Fruit fly (Drosophila melanogaster) whole organism, prepupa: ENCODE data around the gene Atg1.

Source experiments
- CG10669 ChIP-seq: fragments of 200-800 bp; sonication (Bioruptor generic); optimal IDR thresholded peaks from 3 replicates; lab custom pipeline; 2018; ENCODE audit warnings: missing biosample characterization, mild to moderate bottlenecking, missing genetic modification characterization, moderate library complexity
- CG11294 ChIP-seq: fragments of 200-800 bp; sonication (Bioruptor generic); IDR thresholded peaks from 2 replicates; pipeline ENCODE4 v1.3.6; 2022; ENCODE audit warnings: missing biosample characterization, missing genetic modification characterization
- CG11762 ChIP-seq: fragments of 200-800 bp; sonication (Bioruptor generic); optimal IDR thresholded peaks from 3 replicates; lab custom pipeline; 2016; ENCODE audit warnings: missing biosample characterization, missing genetic modification characterization; ENCODE audit not compliant: insufficient read depth
- CG15336 ChIP-seq: fragments of 200-800 bp; sonication (Bioruptor generic); IDR thresholded peaks from 2 replicates; pipeline ENCODE4 v1.3.6; 2022; ENCODE audit warnings: missing biosample characterization, missing genetic modification characterization
- CG1621 ChIP-seq: fragments of 200-800 bp; sonication (Bioruptor generic); optimal IDR thresholded peaks from 3 replicates; lab custom pipeline; 2018; ENCODE audit warnings: missing biosample characterization, mild to moderate bottlenecking, missing genetic modification characterization
- CG16779 ChIP-seq: fragments of 200-800 bp; sonication (Bioruptor generic); optimal IDR thresholded peaks from 3 replicates; lab custom pipeline; 2017; ENCODE audit warnings: missing biosample characterization, mild to moderate bottlenecking, missing genetic modification characterization
- CG3032 ChIP-seq: fragments of 200-800 bp; optimal IDR thresholded peaks from 2 replicates; lab custom pipeline; 2019; ENCODE audit warnings: missing biosample characterization, mild to moderate bottlenecking, missing genetic modification characterization, moderate library complexity
- CG32006 ChIP-seq: fragments of 200-800 bp; sonication (Bioruptor generic); optimal IDR thresholded peaks from 3 replicates; lab custom pipeline; 2017; ENCODE audit warnings: missing biosample characterization, mild to moderate bottlenecking, missing genetic modification characterization
- CG34406 ChIP-seq: fragments of 200-800 bp; sonication (Bioruptor generic); optimal IDR thresholded peaks from 3 replicates; lab custom pipeline; 2016; ENCODE audit warnings: missing biosample characterization, missing genetic modification characterization
- CG3919 ChIP-seq: fragments of 200-800 bp; sonication (Bioruptor generic); optimal IDR thresholded peaks from 3 replicates; lab custom pipeline; 2016; ENCODE audit warnings: missing biosample characterization, missing genetic modification characterization
- CG4318 ChIP-seq: fragments of 200-800 bp; sonication (Bioruptor generic); optimal IDR thresholded peaks from 3 replicates; lab custom pipeline; 2017; ENCODE audit warnings: missing biosample characterization, mild to moderate bottlenecking, missing genetic modification characterization
- CG6163 ChIP-seq: fragments of 200-800 bp; sonication (Bioruptor generic); IDR thresholded peaks from 3 replicates; pipeline ENCODE4 v1.3.6; 2022; ENCODE audit warnings: missing biosample characterization, missing genetic modification characterization
- CG6276 ChIP-seq: fragments of 200-800 bp; sonication (Bioruptor generic); optimal IDR thresholded peaks from 2 replicates; lab custom pipeline; 2017; ENCODE audit warnings: missing biosample characterization, mild to moderate bottlenecking, missing genetic modification characterization
- CG6854 ChIP-seq: fragments of 200-800 bp; sonication (Bioruptor generic); optimal IDR thresholded peaks from 2 replicates; lab custom pipeline; 2017; ENCODE audit warnings: missing biosample characterization, mild to moderate bottlenecking, missing genetic modification characterization
- CG7368 ChIP-seq: fragments of 200-800 bp; sonication (Bioruptor generic); optimal IDR thresholded peaks from 3 replicates; lab custom pipeline; 2016; ENCODE audit warnings: missing biosample characterization, missing genetic modification characterization
- CG9139 ChIP-seq: fragments of 200-800 bp; sonication (Bioruptor generic); optimal IDR thresholded peaks from 3 replicates; lab custom pipeline; 2017; ENCODE audit warnings: missing biosample characterization, mild to moderate bottlenecking, missing genetic modification characterization
- Eip75B ChIP-seq: fragments of 200-800 bp; sonication (Bioruptor generic); optimal IDR thresholded peaks from 3 replicates; lab custom pipeline; 2016; ENCODE audit warnings: missing biosample characterization, missing genetic modification characterization
- Eip78C ChIP-seq: fragments of 200-800 bp; sonication (Bioruptor generic); peaks from one replicate; lab custom pipeline; 2016; ENCODE audit warnings: missing biosample characterization, missing genetic modification characterization
- Eip93F ChIP-seq: fragments of 200-800 bp; sonication (Bioruptor generic); optimal IDR thresholded peaks from 2 replicates; lab custom pipeline; 2016; ENCODE audit warnings: missing biosample characterization, mild to moderate bottlenecking, missing genetic modification characterization
- Ets21C ChIP-seq: fragments of 200-800 bp; sonication (Bioruptor generic); optimal IDR thresholded peaks from 3 replicates; lab custom pipeline; 2016; ENCODE audit warnings: missing biosample characterization, missing genetic modification characterization
- Ets96B ChIP-seq: fragments of 200-800 bp; optimal IDR thresholded peaks from 2 replicates; lab custom pipeline; 2019; ENCODE audit warnings: missing biosample characterization, mild to moderate bottlenecking, missing genetic modification characterization, moderate library complexity
- Lpt ChIP-seq: fragments of 200-800 bp; sonication (Bioruptor generic); optimal IDR thresholded peaks from 3 replicates; lab custom pipeline; 2016; ENCODE audit warnings: missing biosample characterization, missing genetic modification characterization
- Met ChIP-seq: fragments of 200-800 bp; sonication (Bioruptor generic); optimal IDR thresholded peaks from 3 replicates; lab custom pipeline; 2016; ENCODE audit warnings: missing biosample characterization, missing genetic modification characterization
- OdsH ChIP-seq: fragments of 200-800 bp; sonication (Bioruptor generic); optimal IDR thresholded peaks from 3 replicates; lab custom pipeline; 2016; ENCODE audit warnings: missing biosample characterization, missing genetic modification characterization
- Smox ChIP-seq: fragments of 200-800 bp; sonication (Bioruptor generic); optimal IDR thresholded peaks from 3 replicates; lab custom pipeline; 2016; ENCODE audit warnings: missing biosample characterization, missing genetic modification characterization
- Sox102F ChIP-seq: fragments of 200-800 bp; sonication (Bioruptor generic); optimal IDR thresholded peaks from 2 replicates; lab custom pipeline; 2016; ENCODE audit warnings: missing biosample characterization, mild to moderate bottlenecking, missing genetic modification characterization
- dac ChIP-seq: fragments of 200-800 bp; sonication (Bioruptor generic); optimal IDR thresholded peaks from 2 replicates; lab custom pipeline; 2017; ENCODE audit warnings: missing biosample characterization, mild to moderate bottlenecking, missing genetic modification characterization
- dsx ChIP-seq: fragments of 200-800 bp; optimal IDR thresholded peaks from 3 replicates; lab custom pipeline; 2019; ENCODE audit warnings: missing biosample characterization, mild to moderate bottlenecking, missing genetic modification characterization, moderate library complexity; ENCODE audit not compliant: poor library complexity, severe bottlenecking
- eg ChIP-seq: fragments of 200-800 bp; sonication (Bioruptor generic); IDR thresholded peaks from 3 replicates; pipeline ENCODE4 v1.3.6; 2022; ENCODE audit warnings: missing biosample characterization, missing genetic modification characterization
- fkh ChIP-seq: fragments of 200-800 bp; sonication (Bioruptor generic); optimal IDR thresholded peaks from 3 replicates; lab custom pipeline; 2017; ENCODE audit warnings: missing biosample characterization, mild to moderate bottlenecking, missing genetic modification characterization, moderate library complexity
- lz ChIP-seq: fragments of 200-800 bp; sonication (Bioruptor generic); optimal IDR thresholded peaks from 3 replicates; lab custom pipeline; 2016; ENCODE audit warnings: missing biosample characterization, missing genetic modification characterization
- ss ChIP-seq, 2 experiments: fragments of 200-800 bp; sonication (Bioruptor generic); optimal IDR thresholded peaks; 2 replicates in 1 of 2; 3 replicates in 1 of 2; lab custom pipeline; 2017 to 2018; ENCODE audit warnings: mild to moderate bottlenecking in 2 of 2, missing biosample characterization in 2 of 2, missing genetic modification characterization in 2 of 2, moderate library complexity in 1 of 2
- svp ChIP-seq: fragments of 200-800 bp; sonication (Bioruptor generic); peaks from one replicate; lab custom pipeline; 2016; ENCODE audit warnings: missing biosample characterization, missing genetic modification characterization
- vri ChIP-seq: fragments of 200-800 bp; sonication (Bioruptor generic); optimal IDR thresholded peaks from 3 replicates; lab custom pipeline; 2016; ENCODE audit warnings: missing biosample characterization, mild to moderate bottlenecking, missing genetic modification characterization

The Atg1 gene

DNA sequence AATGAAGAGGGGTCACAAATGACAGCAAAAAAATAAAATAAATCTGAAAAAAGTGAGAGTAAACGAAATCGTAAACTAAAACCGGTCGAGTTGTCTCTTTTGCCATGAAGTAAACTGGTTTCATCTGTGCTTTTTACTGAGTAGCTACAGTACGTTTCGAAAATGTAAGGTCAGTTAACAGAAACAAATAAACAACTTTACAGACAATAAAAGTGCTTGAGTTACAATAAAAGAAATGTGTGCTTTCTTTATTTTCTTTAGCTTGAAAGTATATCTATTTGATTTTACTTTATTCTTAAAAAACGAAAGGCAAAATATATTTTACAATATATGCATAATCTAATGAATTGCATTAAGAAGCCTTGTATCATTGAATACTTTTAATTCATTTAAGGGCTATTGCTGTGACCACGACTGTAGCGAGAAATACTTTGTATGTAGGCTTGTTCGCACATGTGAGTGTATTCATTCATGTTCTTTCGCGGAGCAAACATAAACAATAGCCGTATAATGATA lies 11.9 kb downstream of the Atg1 start (continued):
- TF ChIP-seq dac (GFP tag; lab: Kevin White, UChicago) (peak; percentile 31), Eip75B (GFP tag; lab: Kevin White, UChicago) (peak; percentile 90), CG11762 (GFP tag; lab: Kevin White, UChicago) (peak; percentile 71), Ets21C (GFP tag; lab: Kevin White, UChicago) (peak; percentile 68), dsx (GFP tag; lab: Kevin White, UChicago) (peak; percentile 99), CG32006 (GFP tag; lab: Kevin White, UChicago) (peak; percentile 87), CG3919 (GFP tag; lab: Kevin White, UChicago) (peak; percentile 81), CG11294 (peak; percentile 15; the same call in 1 of the 2 replicates)

DNA sequence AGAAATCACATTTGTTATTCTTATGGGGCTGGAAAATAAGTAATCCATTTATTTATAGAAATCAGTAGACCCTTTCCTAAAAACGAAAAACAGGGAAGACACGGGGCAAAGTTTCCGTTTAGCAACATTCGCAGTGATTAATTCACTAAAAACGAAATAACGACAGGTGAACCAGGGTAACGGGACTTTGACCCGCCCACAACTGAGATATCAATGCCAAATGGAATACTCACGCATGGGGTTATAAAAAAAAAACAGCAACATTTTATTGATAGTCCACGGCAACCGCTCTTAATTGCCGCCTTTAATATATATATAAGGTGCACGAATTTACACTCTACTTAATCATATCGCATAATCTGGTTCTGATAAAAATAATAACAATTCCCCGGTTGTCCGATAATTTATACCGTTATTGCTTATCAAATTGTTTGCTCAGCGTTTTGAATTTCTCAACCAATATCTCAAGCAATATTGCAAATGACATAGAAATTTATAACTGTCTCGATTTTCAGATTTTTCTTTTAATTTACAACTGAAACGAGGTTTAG lies 13.2 kb downstream of the Atg1 start:
- TF ChIP-seq CG6163 (GFP tag; lab: Robert Waterston, UW), result no peak
- TF ChIP-seq dac (GFP tag; lab: Kevin White, UChicago), result no peak
- TF ChIP-seq Lpt (GFP tag; lab: Kevin White, UChicago), result no peak
- TF ChIP-seq Eip78C (GFP tag; lab: Kevin White, UChicago), result peak; percentile 10
- no peak for TF ChIP-seq CG3919 (GFP tag; lab: Kevin White, UChicago)
- TF ChIP-seq vri (GFP tag; lab: Kevin White, UChicago), result peak; percentile 7
- no peak for TF ChIP-seq CG9139 (GFP tag; lab: Kevin White, UChicago)
- no peak for TF ChIP-seq Met
- no peak for TF ChIP-seq Sox102F (GFP tag; lab: Kevin White, UChicago)
- no peak for TF ChIP-seq Eip75B (GFP tag; lab: Kevin White, UChicago)
- no peak for TF ChIP-seq CG1621 (tag; lab: Kevin White, UChicago)
- TF ChIP-seq ss (GFP tag; optimal IDR thresholded peaks at IDR 0.05; lab: Kevin White, UChicago), result no peak
- no peak for TF ChIP-seq CG7368
- peak; percentile 46 for TF ChIP-seq Eip93F (GFP tag; lab: Kevin White, UChicago)
- TF ChIP-seq Ets21C (GFP tag; lab: Kevin White, UChicago), result no peak
- TF ChIP-seq CG4318 (GFP tag; lab: Kevin White, UChicago), result no peak
- no peak for TF ChIP-seq CG32006 (GFP tag; lab: Kevin White, UChicago)
- TF ChIP-seq dsx (GFP tag; lab: Kevin White, UChicago), result no peak
- TF ChIP-seq CG3032, result no peak
- no peak for TF ChIP-seq lz (GFP tag; lab: Kevin White, UChicago)
- no peak for TF ChIP-seq eg (GFP tag; lab: Robert Waterston, UW)
- no peak for TF ChIP-seq CG16779 (tag; lab: Kevin White, UChicago)
- no peak for TF ChIP-seq CG6276 (GFP tag; lab: Kevin White, UChicago)
- peak; percentile 36 for TF ChIP-seq svp
- TF ChIP-seq Ets96B (tag; lab: Kevin White, UChicago), result no peak
- TF ChIP-seq OdsH (GFP tag; lab: Kevin White, UChicago), result no peak
- no peak for TF ChIP-seq CG6854 (GFP tag; lab: Kevin White, UChicago)
- TF ChIP-seq CG34406 (GFP tag; lab: Kevin White, UChicago), result no peak
- TF ChIP-seq CG10669 (GFP tag; lab: Kevin White, UChicago), result no peak
- TF ChIP-seq CG15336, result no peak

DNA sequence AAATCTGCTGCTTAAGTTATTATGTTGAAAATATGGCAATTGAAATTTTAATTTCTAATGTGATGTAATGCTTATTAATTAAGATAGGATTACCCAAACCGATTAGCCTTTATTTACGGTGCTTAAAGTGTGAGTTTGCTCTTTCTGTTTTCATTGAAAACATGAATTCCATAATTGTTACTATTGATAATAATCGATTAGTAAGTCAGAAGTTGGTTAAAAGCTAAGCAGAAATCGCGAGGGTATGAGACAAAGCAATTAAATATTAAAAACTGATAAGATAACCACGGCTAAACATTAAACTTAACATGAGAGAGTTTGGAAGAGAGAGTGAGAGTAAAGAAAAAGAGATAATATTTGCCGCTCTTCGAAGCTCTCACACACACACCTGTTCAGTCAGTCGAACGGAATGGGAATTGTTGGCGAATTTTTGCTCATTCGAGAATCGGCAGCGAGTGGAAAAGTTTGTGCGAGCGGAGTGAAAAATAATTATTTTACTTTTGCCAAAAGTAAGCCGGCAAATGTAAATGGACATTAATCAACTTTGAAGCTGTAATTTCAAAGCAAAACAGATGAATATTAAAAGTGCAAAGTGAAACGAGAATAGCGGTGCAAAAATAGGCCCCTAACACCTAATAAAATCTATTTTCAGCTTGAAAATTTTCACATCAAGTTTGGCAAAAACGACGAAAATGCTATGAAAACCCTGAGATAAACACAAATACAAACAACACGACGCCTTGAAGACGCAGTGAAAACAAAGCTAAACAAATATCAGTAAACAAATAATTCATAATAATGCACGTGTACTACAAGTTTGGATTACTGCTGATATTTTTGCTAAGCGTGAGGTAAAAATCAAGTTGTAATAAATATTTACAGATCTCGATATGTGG lies 13.9 kb downstream of the Atg1 start:
- TF ChIP-seq svp (peak; percentile 40), CG9139 (GFP tag; lab: Kevin White, UChicago) (peak; percentile 14), fkh (peak; percentile 11), CG6854 (GFP tag; lab: Kevin White, UChicago) (peak; percentile 34), CG11762 (GFP tag; lab: Kevin White, UChicago) (no peak), dsx (GFP tag; lab: Kevin White, UChicago) (peak; percentile 34), vri (GFP tag; lab: Kevin White, UChicago) (peak; percentile 14), Eip78C (GFP tag; lab: Kevin White, UChicago) (peak; percentile 77), CG15336 (no peak; the same call in none of the 2 replicates), Smox (GFP tag; lab: Kevin White, UChicago) (no peak)
